Fruit fly (Drosophila melanogaster) whole organism, pupa: Measurements from ENCODE around the gene Lk.

Source experiments
- CG10348 ChIP-seq: fragments of 200-800 bp; sonication (Bioruptor generic); IDR thresholded peaks from 2 replicates; pipeline ENCODE4 v1.3.6; 2022; ENCODE audit warnings: missing biosample characterization, missing genetic modification characterization
- CG13204 ChIP-seq: fragments of 200-800 bp; sonication (Bioruptor generic); optimal IDR thresholded peaks from 2 replicates; lab custom pipeline; 2018; ENCODE audit warnings: missing biosample characterization, mild to moderate bottlenecking, missing genetic modification characterization, moderate library complexity
- CG14655 ChIP-seq: fragments of 200-800 bp; sonication (Bioruptor generic); optimal IDR thresholded peaks from 3 replicates; lab custom pipeline; 2017; ENCODE audit warnings: mild to moderate bottlenecking, missing biosample characterization, missing genetic modification reagents, missing genetic modification characterization
- CG15710 ChIP-seq: fragments of 200-800 bp; sonication (Bioruptor generic); optimal IDR thresholded peaks from 2 replicates; lab custom pipeline; 2018; ENCODE audit warnings: missing biosample characterization, mild to moderate bottlenecking, missing genetic modification characterization, moderate library complexity
- CG9948 ChIP-seq: fragments of 200-800 bp; sonication (Bioruptor generic); optimal IDR thresholded peaks from 2 replicates; lab custom pipeline; 2018; ENCODE audit warnings: missing biosample characterization, mild to moderate bottlenecking, missing genetic modification characterization, moderate library complexity
- Pif1B ChIP-seq: fragments of 200-800 bp; sonication (Bioruptor generic); optimal IDR thresholded peaks from 3 replicates; lab custom pipeline; 2016; ENCODE audit warnings: missing biosample characterization, missing genetic modification characterization
- fd96Ca ChIP-seq: fragments of 200-800 bp; sonication (Bioruptor generic); IDR thresholded peaks from 3 replicates; pipeline ENCODE4 v1.3.6; 2022; ENCODE audit warnings: missing biosample characterization, missing genetic modification characterization
- rn ChIP-seq: fragments of 200-800 bp; sonication (Bioruptor generic); IDR thresholded peaks from 2 replicates; pipeline ENCODE4 v1.3.6; 2022; ENCODE audit warnings: missing biosample characterization, missing genetic modification characterization

DNA sequence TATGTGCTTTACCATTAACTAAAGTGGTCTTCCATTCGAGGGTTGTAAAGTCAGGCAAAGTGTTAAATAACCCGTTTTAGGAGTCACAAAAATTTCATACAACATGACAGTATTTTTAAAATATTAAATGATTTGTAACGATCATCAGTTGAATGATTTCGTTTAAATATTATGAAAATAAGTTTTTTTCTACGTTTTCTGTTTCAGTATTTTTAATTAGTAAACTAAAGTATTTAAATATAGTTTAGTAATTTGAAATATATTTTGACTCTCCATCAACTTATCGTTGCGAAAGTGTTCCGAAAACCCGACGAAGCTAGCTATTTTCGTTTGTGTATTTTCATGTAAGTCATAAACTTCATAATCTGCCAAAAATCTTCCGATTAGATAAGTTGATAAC is 6.6 kb upstream of the Lk start, which contains the start of gene CG42758:
- TF ChIP-seq CG10348 (no peak), fd96Ca (GFP tag; lab: Robert Waterston, UW) (no peak), rn (no peak), CG9948 (tag; lab: Kevin White, UChicago) (no peak), Pif1B (GFP tag; lab: Kevin White, UChicago) (no peak), CG13204 (GFP tag; lab: Kevin White, UChicago) (no peak), CG15710 (no peak), CG14655 (GFP tag; lab: Kevin White, UChicago) (no peak)
